Fruit fly (Drosophila melanogaster): Measurements from ENCODE around the gene CG34279.
A peak's percentile ranks its signal among the peaks of the same experiment; 100 is the strongest.

The CG34279 gene

DNA sequence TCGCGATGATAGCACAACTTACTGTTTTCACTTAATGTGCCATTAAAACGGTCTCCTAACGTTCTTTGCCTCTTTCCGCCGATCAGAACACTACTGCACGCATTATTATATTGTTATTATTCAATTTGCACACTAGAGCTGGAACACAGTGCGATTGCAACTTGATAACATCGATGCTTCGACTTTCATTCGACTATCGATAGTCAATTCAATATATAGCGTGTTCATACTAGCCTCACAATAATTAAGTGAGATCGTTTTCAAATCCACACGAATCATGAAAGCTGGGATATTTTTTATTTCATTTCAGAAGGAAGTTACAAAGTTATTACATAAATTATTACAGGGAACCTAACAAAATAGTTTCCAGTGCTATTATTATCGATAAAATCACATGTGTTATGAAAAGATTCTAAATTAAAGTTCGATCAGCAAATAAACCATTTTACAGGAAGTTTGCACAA, 1.8 kb downstream of the CG34279 start:
- TF ChIP-seq usp (GFP tag; optimal IDR thresholded peaks at IDR 0.05) = no peak
- no peak for TF ChIP-seq Dll (optimal IDR thresholded peaks at IDR 0.05)
- no peak for TF ChIP-seq CG8478 (optimal IDR thresholded peaks at IDR 0.05)
- no peak for TF ChIP-seq pan (optimal IDR thresholded peaks at IDR 0.05)
- no peak for TF ChIP-seq psq (optimal IDR thresholded peaks at IDR 0.05)
- no peak for TF ChIP-seq EcR (GFP tag; optimal IDR thresholded peaks at IDR 0.05)

DNA sequence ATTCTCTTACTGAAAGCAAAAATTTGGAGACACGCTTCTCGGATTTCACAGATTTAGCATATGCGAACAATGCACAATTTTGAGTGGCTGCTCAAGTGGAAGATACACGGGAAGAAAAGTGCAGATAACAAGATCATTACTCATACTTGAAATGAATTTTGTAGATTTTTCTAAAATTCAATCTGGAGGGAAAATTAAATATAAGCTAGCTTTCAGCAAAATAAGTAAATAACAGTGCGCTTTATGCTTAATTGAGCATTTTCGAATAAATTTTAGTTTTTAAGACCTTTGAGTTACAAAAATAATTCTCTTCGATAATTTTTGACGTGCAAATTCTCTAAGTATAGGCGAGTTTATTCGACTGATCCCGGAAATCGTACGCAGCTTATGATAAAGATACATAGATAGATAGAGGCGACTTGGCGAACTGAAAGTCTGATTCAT, 2.4 kb downstream of the CG34279 start:
- no peak for TF ChIP-seq psq (optimal IDR thresholded peaks at IDR 0.05)
- TF ChIP-seq usp (GFP tag; optimal IDR thresholded peaks at IDR 0.05) = no peak
- no peak for TF ChIP-seq pan (optimal IDR thresholded peaks at IDR 0.05)
- no peak for TF ChIP-seq EcR (GFP tag; optimal IDR thresholded peaks at IDR 0.05)
- TF ChIP-seq Dll (optimal IDR thresholded peaks at IDR 0.05) = no peak
- TF ChIP-seq CG8478 (optimal IDR thresholded peaks at IDR 0.05) = no peak

dm6 chr3R:17400102-17400501, 3.0 kb downstream of the CG34279 start:
- no peak for TF ChIP-seq CG8478 (optimal IDR thresholded peaks at IDR 0.05)
- TF ChIP-seq psq (optimal IDR thresholded peaks at IDR 0.05) = no peak
- TF ChIP-seq pan (optimal IDR thresholded peaks at IDR 0.05) = no peak
- no peak for TF ChIP-seq EcR (GFP tag; optimal IDR thresholded peaks at IDR 0.05)
- no peak for TF ChIP-seq usp (GFP tag; optimal IDR thresholded peaks at IDR 0.05)
- TF ChIP-seq Dll (optimal IDR thresholded peaks at IDR 0.05) = no peak

- TF ChIP-seq usp (GFP tag; optimal IDR thresholded peaks at IDR 0.05) = no peak
- TF ChIP-seq pan (optimal IDR thresholded peaks at IDR 0.05) = peak; percentile 93
- TF ChIP-seq CG8478 (optimal IDR thresholded peaks at IDR 0.05) = no peak
Observed at dm6 chr3R:17394318-17395188, 8.5 kb downstream of the CG34279 start, which contains the start of gene CREG. CREG (minus strand) TSS chr3R:17394640.

dm6 chr3R:17391313-17391845, 11.7 kb downstream of the CG34279 start, which contains the start of the genes Brf and sds22:
Brf (minus strand) TSS chr3R:17391337.
sds22 (plus strand) TSS chr3R:17391594.
- no peak for TF ChIP-seq psq (optimal IDR thresholded peaks at IDR 0.05)
- TF ChIP-seq EcR (GFP tag; optimal IDR thresholded peaks at IDR 0.05) = no peak
- TF ChIP-seq Dll (optimal IDR thresholded peaks at IDR 0.05) = no peak
- TF ChIP-seq CG8478 (optimal IDR thresholded peaks at IDR 0.05) = no peak
- no peak for TF ChIP-seq pan (optimal IDR thresholded peaks at IDR 0.05)

DNA sequence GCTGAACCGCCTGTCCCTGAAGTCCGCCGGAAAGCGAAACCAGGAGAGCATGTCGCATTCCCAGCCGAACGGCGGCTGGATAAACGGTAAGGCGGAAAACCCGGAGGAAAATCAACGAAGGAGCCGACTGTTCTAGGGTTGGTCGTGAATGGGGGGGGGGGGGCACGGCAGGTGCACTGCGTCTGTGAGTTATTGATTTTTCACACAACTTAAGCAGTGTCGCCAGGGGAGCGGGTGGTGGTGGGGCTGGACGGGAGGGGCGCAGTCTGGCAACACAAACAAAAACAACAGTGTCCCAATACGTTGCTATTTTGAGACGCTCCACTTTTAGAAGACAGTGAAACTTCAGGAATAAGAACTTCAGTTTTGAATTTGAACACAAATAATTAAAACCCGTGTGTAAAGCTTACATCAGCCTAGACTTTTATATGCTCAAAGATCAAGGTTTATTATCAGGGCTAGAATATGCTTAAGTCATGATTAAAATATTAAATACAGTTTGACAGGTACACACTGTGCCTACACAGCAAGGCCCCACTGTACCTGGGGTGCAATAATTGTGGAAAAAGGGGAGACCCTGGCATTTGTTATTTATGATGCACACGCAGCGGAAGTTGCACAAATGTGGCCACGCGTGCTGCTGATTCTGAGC, 16.8 kb downstream of the CG34279 start:
- TF ChIP-seq pan (optimal IDR thresholded peaks at IDR 0.05) (no peak), psq (optimal IDR thresholded peaks at IDR 0.05) (no peak), Dll (optimal IDR thresholded peaks at IDR 0.05) (no peak), EcR (GFP tag; optimal IDR thresholded peaks at IDR 0.05) (no peak), CG8478 (optimal IDR thresholded peaks at IDR 0.05) (no peak), usp (GFP tag; optimal IDR thresholded peaks at IDR 0.05) (no peak)

- TF ChIP-seq psq (optimal IDR thresholded peaks at IDR 0.05) = no peak
- TF ChIP-seq pan (optimal IDR thresholded peaks at IDR 0.05) = no peak
- no peak for TF ChIP-seq usp (GFP tag; optimal IDR thresholded peaks at IDR 0.05)
- TF ChIP-seq CG8478 (optimal IDR thresholded peaks at IDR 0.05) = no peak
- no peak for TF ChIP-seq EcR (GFP tag; optimal IDR thresholded peaks at IDR 0.05)
- TF ChIP-seq Dll (optimal IDR thresholded peaks at IDR 0.05) = no peak
Observed at dm6 chr3R:17385329-17386019, 17.6 kb downstream of the CG34279 start.

DNA sequence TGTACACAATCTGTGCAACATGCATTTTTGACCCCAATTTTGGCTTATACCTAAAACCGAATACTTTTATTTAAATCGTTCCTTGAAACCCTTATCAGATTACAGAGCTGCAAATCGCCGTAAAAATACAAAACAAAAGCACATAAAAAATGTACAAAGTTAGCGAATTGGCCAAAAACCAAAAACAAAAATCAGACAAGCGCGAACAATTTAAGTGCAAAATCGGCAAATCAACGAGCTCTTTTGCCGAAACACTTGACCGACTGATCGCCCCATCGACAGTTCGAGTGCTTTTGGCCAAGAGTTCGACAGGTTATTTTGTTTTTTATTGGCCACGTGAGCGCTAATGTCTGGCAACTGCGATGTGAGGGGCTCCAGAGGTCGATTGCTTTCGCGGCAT, 21.2 kb downstream of the CG34279 start:
- TF ChIP-seq pan (optimal IDR thresholded peaks at IDR 0.05) = no peak
- TF ChIP-seq EcR (GFP tag; optimal IDR thresholded peaks at IDR 0.05) = no peak
- TF ChIP-seq CG8478 (optimal IDR thresholded peaks at IDR 0.05) = no peak

DNA sequence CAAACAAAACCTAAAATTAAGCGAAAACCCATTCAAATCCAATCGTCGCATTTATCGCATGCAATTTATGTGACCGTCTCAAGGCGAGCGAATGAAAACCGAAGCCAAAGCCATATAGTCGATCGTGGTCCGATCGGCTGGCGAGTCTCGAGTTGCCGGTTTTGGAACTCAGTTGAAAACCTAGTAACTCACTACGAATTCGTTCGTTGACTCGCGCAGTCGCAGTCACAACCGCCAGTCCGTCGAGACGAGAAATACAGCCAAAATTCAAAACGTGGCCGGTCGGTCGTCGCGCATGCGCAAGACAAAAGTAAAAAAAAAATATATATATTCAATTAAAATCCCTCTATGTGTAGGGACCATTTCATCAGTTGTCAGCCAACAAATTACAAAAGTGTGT, 23.3 kb downstream of the CG34279 start, which contains the start of gene lute:
Gene lute (plus strand): TSS at position 203 of the 400 bp plus-strand sequence.
- TF ChIP-seq CG8478 (optimal IDR thresholded peaks at IDR 0.05) (no peak), usp (GFP tag; optimal IDR thresholded peaks at IDR 0.05) (no peak), Dll (optimal IDR thresholded peaks at IDR 0.05) (no peak), EcR (GFP tag; optimal IDR thresholded peaks at IDR 0.05) (no peak), psq (optimal IDR thresholded peaks at IDR 0.05) (no peak), pan (optimal IDR thresholded peaks at IDR 0.05) (no peak)

- TF ChIP-seq EcR (GFP tag; optimal IDR thresholded peaks at IDR 0.05) = no peak
- no peak for TF ChIP-seq Dll (optimal IDR thresholded peaks at IDR 0.05)
- no peak for TF ChIP-seq CG8478 (optimal IDR thresholded peaks at IDR 0.05)
- TF ChIP-seq usp (GFP tag; optimal IDR thresholded peaks at IDR 0.05) = no peak
- TF ChIP-seq psq (optimal IDR thresholded peaks at IDR 0.05) = no peak
- no peak for TF ChIP-seq pan (optimal IDR thresholded peaks at IDR 0.05)
Observed at dm6 chr3R:17379051-17379450, 24.0 kb downstream of the CG34279 start.

DNA sequence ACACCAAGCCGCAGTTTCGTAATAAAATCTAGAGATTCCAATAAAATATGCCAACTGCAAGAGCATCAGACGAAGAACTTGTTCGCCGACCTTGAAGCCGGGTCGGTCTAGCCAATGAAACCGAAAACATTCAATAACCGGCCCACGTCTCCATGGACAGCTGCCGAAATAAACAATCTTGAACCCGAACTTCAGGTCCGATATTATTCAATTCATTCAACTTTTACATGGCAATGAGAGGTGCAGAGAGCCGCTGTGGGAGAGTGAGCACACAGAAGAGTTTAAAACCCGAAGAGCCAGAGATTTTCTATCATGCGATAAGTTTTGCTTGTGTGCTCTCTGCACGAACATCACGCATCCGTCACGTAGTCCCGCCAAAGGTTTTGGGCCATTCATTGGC, 25.6 kb downstream of the CG34279 start:
- TF ChIP-seq usp (GFP tag; optimal IDR thresholded peaks at IDR 0.05) = no peak
- TF ChIP-seq psq (optimal IDR thresholded peaks at IDR 0.05) = no peak
- peak in 1 of 2 experiments; percentile 38 for TF ChIP-seq EcR (GFP tag; optimal IDR thresholded peaks at IDR 0.05)
- TF ChIP-seq CG8478 (optimal IDR thresholded peaks at IDR 0.05) = no peak
